Fruit fly (Drosophila melanogaster): ENCODE results near the gene Or71a.

DNA sequence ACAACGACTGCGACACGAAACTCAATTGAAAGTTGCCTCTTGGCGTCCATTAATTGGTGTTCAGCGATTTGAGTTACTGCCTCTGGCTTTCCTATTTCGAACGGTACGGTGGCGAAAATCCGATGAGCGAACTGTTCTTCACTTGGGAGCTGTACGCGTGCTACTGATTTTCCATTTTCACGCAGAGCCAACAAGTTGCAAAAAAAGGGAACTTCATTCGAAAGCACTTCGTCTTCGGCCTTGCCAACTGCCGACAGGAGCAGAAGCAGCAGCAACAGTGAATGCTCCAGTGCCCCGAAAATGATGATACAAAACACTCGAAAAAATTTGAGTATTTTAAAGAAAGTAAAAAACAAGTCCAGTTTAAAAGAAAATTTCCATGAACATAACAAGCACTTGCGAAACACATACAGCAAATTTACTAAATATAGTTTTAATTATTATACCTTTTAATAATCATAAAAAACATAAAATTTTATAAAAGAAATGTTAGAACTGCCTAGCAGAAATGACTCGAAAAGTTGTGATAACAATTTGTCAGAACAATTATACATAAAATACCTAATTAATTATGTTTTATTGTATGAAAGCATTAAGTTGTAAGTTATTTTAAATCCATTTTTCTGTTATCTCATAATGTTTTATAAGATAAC lies 44.1 kb downstream of the Or71a start:
- TF ChIP-seq psq (optimal IDR thresholded peaks at IDR 0.05) (no peak), insv (optimal IDR thresholded peaks at IDR 0.05) (no peak)
